Worm (Caenorhabditis elegans) whole organism, mixed stage, embryonic: ENCODE measurements around the gene C04G6.11.

ENCODE experiments used
- lin-13 ChIP-seq: fragments of 150-350 bp; optimal IDR thresholded peaks from 2 replicates; lab custom pipeline; 2014; ENCODE audit warnings: missing biosample characterization, missing genetic modification characterization
- mep-1 ChIP-seq: fragments of 150-350 bp; optimal IDR thresholded peaks from 2 replicates; lab custom pipeline; 2017; ENCODE audit warnings: missing biosample characterization, missing genetic modification reagents, missing genetic modification characterization, inconsistent platforms
- nhr-12 ChIP-seq: fragments of 150-350 bp; optimal IDR thresholded peaks from 2 replicates; lab custom pipeline; 2014; ENCODE audit warnings: missing biosample characterization, missing genetic modification characterization
- nhr-76 ChIP-seq: sonication (generic microtip); optimal IDR thresholded peaks from 2 replicates; lab custom pipeline; 2017; ENCODE audit warnings: missing biosample characterization, missing genetic modification characterization
- unc-120 ChIP-seq: sonication (generic microtip); optimal IDR thresholded peaks from 2 replicates; lab custom pipeline; 2017; ENCODE audit warnings: missing genetic modification characterization, missing compliant biosample characterization; ENCODE audit not compliant: poor library complexity, severe bottlenecking
- unc-62 ChIP-seq: fragments of 150-350 bp; optimal IDR thresholded peaks from 2 replicates; lab custom pipeline; 2014; ENCODE audit warnings: missing biosample characterization, missing genetic modification reagents, missing genetic modification characterization

DNA sequence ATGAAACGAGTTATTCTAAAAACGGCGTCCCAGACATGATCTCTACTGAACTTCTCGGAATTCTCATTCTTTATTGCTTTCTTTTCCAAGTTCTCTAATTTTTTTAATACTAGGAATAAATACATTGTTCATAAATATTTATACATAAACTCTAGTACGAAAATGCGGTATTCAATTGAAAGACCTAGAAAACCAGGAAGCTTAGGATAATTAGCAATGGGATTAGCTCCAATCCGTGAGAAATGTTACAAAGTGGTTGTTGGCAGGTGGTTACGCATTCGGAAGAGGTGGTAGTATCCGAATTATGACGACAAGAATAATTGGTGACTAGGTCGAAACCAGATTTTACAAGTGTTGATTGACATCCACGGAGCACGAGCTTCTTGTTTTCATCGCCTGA lies 36.7 kb downstream of the C04G6.11 start:
- TF ChIP-seq nhr-12 (tag; lab: Kevin White, UChicago) (no peak), nhr-76 (tag; lab: Kevin White, UChicago) (no peak), unc-62 (no peak), lin-13 (tag; lab: Kevin White, UChicago) (no peak), mep-1 (tag; lab: Kevin White, UChicago) (no peak), unc-120 (tag; lab: Kevin White, UChicago) (no peak)
